Fruit fly (Drosophila melanogaster): ENCODE measurements around the gene Pex14.

- TF ChIP-seq insv (optimal IDR thresholded peaks at IDR 0.05), result no peak
- TF ChIP-seq h (optimal IDR thresholded peaks at IDR 0.05), result no peak
- no peak for TF ChIP-seq psq (optimal IDR thresholded peaks at IDR 0.05)
These were observed 21.6 kb downstream of the Pex14 start, which contains the start of gene Spc105R for dm6 chr3L:20800208-20800607.

All from Kc167 (cell line).